Worm (Caenorhabditis elegans) whole organism, L2 larva: Measurements from ENCODE around the gene AH9.1.
A peak's percentile ranks its signal among the peaks of the same experiment; 100 is the strongest.

ENCODE experiments used
- C34F6.9 ChIP-seq: fragments of 150-350 bp; optimal IDR thresholded peaks from 2 replicates; lab custom pipeline; 2014; ENCODE audit warnings: missing biosample characterization, missing genetic modification characterization
- R02D3.7 ChIP-seq: fragments of 150-350 bp; optimal IDR thresholded peaks from 2 replicates; lab custom pipeline; 2014; ENCODE audit warnings: missing biosample characterization, missing genetic modification characterization
- Y55F3AM.14 ChIP-seq: fragments of 200-800 bp; sonication (Bioruptor generic); optimal IDR thresholded peaks from 2 replicates; lab custom pipeline; 2018; ENCODE audit warnings: mild to moderate bottlenecking, missing genetic modification characterization, missing compliant biosample characterization
- ama-1 ChIP-seq: fragments of 150-350 bp; optimal IDR thresholded peaks from 2 replicates; lab custom pipeline; 2018; ENCODE audit warnings: inconsistent platforms
- blmp-1 ChIP-seq: sonication (generic microtip); optimal IDR thresholded peaks from 2 replicates; lab custom pipeline; 2017; ENCODE audit warnings: missing genetic modification characterization, mild to moderate bottlenecking, missing compliant biosample characterization, antibody characterized with exemption, moderate library complexity; ENCODE audit not compliant: insufficient read depth
- ceh-16 ChIP-seq: fragments of 150-350 bp; optimal IDR thresholded peaks from 2 replicates; lab custom pipeline; 2014; ENCODE audit warnings: missing biosample characterization, missing genetic modification characterization
- dmd-4 ChIP-seq: sonication (generic microtip); optimal IDR thresholded peaks from 2 replicates; lab custom pipeline; 2017; ENCODE audit warnings: missing biosample characterization, missing genetic modification characterization
- egl-27 ChIP-seq: sonication (generic microtip); optimal IDR thresholded peaks from 3 replicates; lab custom pipeline; 2017; ENCODE audit warnings: missing biosample characterization, missing genetic modification reagents, missing genetic modification characterization
- fos-1 ChIP-seq: fragments of 150-350 bp; optimal IDR thresholded peaks from 2 replicates; lab custom pipeline; 2014; ENCODE audit warnings: missing biosample characterization, missing genetic modification characterization
- gmeb-1 ChIP-seq: fragments of 150-350 bp; optimal IDR thresholded peaks from 2 replicates; lab custom pipeline; 2014; ENCODE audit warnings: missing biosample characterization, missing genetic modification characterization
- lin-11 ChIP-seq: fragments of 150-350 bp; sonication (generic microtip); optimal IDR thresholded peaks from 2 replicates; lab custom pipeline; 2014; ENCODE audit warnings: missing biosample characterization, missing genetic modification characterization, inconsistent platforms, mixed read lengths
- lin-13 ChIP-seq: fragments of 150-350 bp; optimal IDR thresholded peaks from 2 replicates; lab custom pipeline; 2014; ENCODE audit warnings: missing biosample characterization, missing genetic modification reagents, missing genetic modification characterization
- lsy-2 ChIP-seq, 2 experiments: fragments of 150-350 bp in 1 of 2; sonication (generic microtip) in 1 of 2; optimal IDR thresholded peaks; 2 replicates each; lab custom pipeline; 2014 to 2017; ENCODE audit warnings: missing biosample characterization in 2 of 2, missing genetic modification characterization in 2 of 2
- mbf-1 ChIP-seq: sonication (generic microtip); optimal IDR thresholded peaks from 2 replicates; lab custom pipeline; 2017; ENCODE audit warnings: missing biosample characterization, missing genetic modification characterization
- nhr-12 ChIP-seq: fragments of 150-350 bp; optimal IDR thresholded peaks from 2 replicates; lab custom pipeline; 2014; ENCODE audit warnings: missing biosample characterization, missing genetic modification characterization
- nhr-129 ChIP-seq: fragments of 150-350 bp; optimal IDR thresholded peaks from 2 replicates; lab custom pipeline; 2014; ENCODE audit warnings: missing biosample characterization, missing genetic modification characterization
- nhr-21 ChIP-seq: fragments of 150-350 bp; optimal IDR thresholded peaks from 2 replicates; lab custom pipeline; 2014; ENCODE audit warnings: missing biosample characterization, missing genetic modification characterization
- nhr-237 ChIP-seq: fragments of 150-350 bp; optimal IDR thresholded peaks from 2 replicates; lab custom pipeline; 2014; ENCODE audit warnings: missing biosample characterization, missing genetic modification characterization
- nhr-77 ChIP-seq: fragments of 150-350 bp; optimal IDR thresholded peaks from 2 replicates; lab custom pipeline; 2014; ENCODE audit warnings: missing biosample characterization, missing genetic modification characterization
- peb-1 ChIP-seq: fragments of 150-350 bp; optimal IDR thresholded peaks from 2 replicates; lab custom pipeline; 2014; ENCODE audit warnings: missing biosample characterization, missing genetic modification characterization
- sem-4 ChIP-seq: fragments of 150-350 bp; optimal IDR thresholded peaks from 2 replicates; lab custom pipeline; 2014; ENCODE audit warnings: missing biosample characterization, missing genetic modification reagents, missing genetic modification characterization
- sma-3 ChIP-seq: sonication (generic microtip); optimal IDR thresholded peaks from 2 replicates; lab custom pipeline; 2016; ENCODE audit warnings: missing genetic modification reagents, missing genetic modification characterization, missing compliant biosample characterization
- sma-9 ChIP-seq, 2 experiments: fragments of 150-350 bp in 1 of 2; sonication (generic microtip) in 1 of 2; optimal IDR thresholded peaks; 2 replicates each; lab custom pipeline; 2014 to 2016; ENCODE audit warnings: missing genetic modification characterization in 2 of 2, mild to moderate bottlenecking in 1 of 2, missing biosample characterization in 1 of 2, missing compliant biosample characterization in 1 of 2, missing genetic modification reagents in 1 of 2, moderate library complexity in 1 of 2
- snpc-4 ChIP-seq: fragments of 150-350 bp; optimal IDR thresholded peaks from 2 replicates; lab custom pipeline; 2014; ENCODE audit warnings: missing biosample characterization, missing genetic modification characterization
- unc-39 ChIP-seq: fragments of 150-350 bp; optimal IDR thresholded peaks from 2 replicates; lab custom pipeline; 2014; ENCODE audit warnings: missing biosample characterization, missing genetic modification characterization
- unc-55 ChIP-seq: fragments of 150-350 bp; sonication (generic microtip); optimal IDR thresholded peaks from 3 replicates; lab custom pipeline; 2014; ENCODE audit warnings: missing biosample characterization, missing genetic modification reagents, missing genetic modification characterization
- unc-62 ChIP-seq: fragments of 150-350 bp; optimal IDR thresholded peaks from 2 replicates; lab custom pipeline; 2014; ENCODE audit warnings: missing biosample characterization, missing genetic modification reagents, missing genetic modification characterization
- zag-1 ChIP-seq: fragments of 150-350 bp; optimal IDR thresholded peaks from 2 replicates; lab custom pipeline; 2014; ENCODE audit warnings: missing biosample characterization, missing genetic modification characterization
- ztf-4 ChIP-seq: fragments of 150-350 bp; optimal IDR thresholded peaks from 2 replicates; lab custom pipeline; 2014; ENCODE audit warnings: missing biosample characterization, missing genetic modification characterization

Gene AH9.1

ce11 chrX:2212712-2213111 lies 34.1 kb downstream of the AH9.1 start:
- no peak for TF ChIP-seq ztf-4
- peak; percentile 55 for TF ChIP-seq blmp-1

DNA sequence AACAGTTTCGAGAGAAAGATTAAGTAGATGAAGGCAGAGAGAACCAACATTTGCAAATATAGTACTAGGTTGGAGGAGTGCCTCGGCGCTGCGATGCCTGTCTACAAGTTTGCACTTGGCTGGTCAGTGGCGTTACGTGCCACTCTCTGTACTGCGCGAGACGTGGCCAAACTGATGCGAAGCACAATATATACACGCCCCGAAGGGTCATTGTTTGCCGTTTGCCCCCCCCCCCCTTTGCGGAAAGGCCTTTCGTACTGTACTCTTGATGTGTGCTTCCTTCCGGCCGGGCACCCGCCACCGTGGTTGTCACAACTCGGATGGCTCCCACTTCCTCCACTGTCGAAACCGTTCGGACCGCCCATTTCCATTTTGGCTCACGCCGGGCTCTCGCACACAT lies 34.7 kb downstream of the AH9.1 start:
- no peak for TF ChIP-seq sem-4 (tag; lab: Kevin White, UChicago)
- TF ChIP-seq peb-1 (tag; lab: Kevin White, UChicago) = peak; percentile 99
- TF ChIP-seq zag-1 (tag; lab: Kevin White, UChicago) = no peak

DNA sequence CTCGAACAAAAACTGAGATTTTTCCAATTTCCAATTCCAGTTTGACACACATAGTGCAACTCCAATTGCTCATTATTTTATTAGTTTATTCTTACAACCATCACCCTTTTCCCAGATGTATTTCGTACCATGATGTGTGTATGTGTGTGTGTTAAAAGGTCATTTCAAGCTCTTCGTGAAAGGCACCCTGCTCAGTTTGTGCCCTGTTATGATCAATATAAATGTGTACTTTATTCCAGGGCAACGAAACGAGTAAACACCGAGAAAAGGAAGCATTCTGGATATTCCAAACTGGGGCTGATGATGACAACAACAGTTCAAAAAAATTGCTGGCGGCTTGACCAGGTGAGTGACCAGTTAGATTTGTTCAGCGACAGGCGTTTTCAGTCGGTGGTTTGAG lies 36.1 kb downstream of the AH9.1 start, which contains the start of gene peb-1:
peb-1 (plus strand) TSS at position 301 of the 400 bp plus-strand sequence.
- no peak for TF ChIP-seq nhr-21 (tag; lab: Kevin White, UChicago)
- no peak for TF ChIP-seq peb-1 (tag; lab: Kevin White, UChicago)
- no peak for TF ChIP-seq blmp-1
- TF ChIP-seq ceh-16 (tag; lab: Kevin White, UChicago) = no peak
- no peak for TF ChIP-seq sma-3 (GFP tag; lab: Kevin White, UChicago)
- TF ChIP-seq R02D3.7 (tag; lab: Kevin White, UChicago) = no peak

DNA sequence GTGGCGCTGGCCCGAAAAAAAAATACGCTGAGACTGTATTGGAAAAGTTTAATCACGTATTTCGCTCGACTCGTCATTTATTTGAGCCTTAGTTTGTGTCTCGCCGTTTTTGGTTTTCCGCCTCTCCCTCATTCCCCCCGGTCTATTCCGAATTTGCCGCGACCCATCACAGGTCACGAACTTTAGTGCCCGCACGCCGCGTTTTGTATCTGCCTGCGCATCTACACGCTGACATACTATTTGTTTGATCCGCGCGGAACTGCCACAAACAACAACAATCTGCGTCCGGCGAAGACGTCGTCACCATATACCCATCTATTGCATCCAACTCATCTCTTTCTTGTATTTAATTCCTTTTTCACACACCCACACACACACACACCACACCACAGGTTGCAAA lies 36.6 kb downstream of the AH9.1 start:
- TF ChIP-seq egl-27 (tag; lab: Kevin White, UChicago) = no peak
- TF ChIP-seq peb-1 (tag; lab: Kevin White, UChicago) = peak; percentile 100

ce11 chrX:2208391-2208790 lies 38.4 kb downstream of the AH9.1 start:
- TF ChIP-seq ceh-16 (tag; lab: Kevin White, UChicago) = peak; percentile 5
- peak; percentile 7 for TF ChIP-seq sma-9 (GFP tag; optimal IDR thresholded peaks at IDR 0.05; lab: Kevin White, UChicago)
- no peak for TF ChIP-seq sma-9 (tag; optimal IDR thresholded peaks at IDR 0.05; lab: Kevin White, UChicago)
- no peak for TF ChIP-seq snpc-4 (tag; lab: Kevin White, UChicago)
- peak; percentile 43 for TF ChIP-seq blmp-1
- TF ChIP-seq Y55F3AM.14 (GFP tag; lab: Kevin White, UChicago) = no peak
- peak; percentile 39 for TF ChIP-seq egl-27 (tag; lab: Kevin White, UChicago)
- TF ChIP-seq fos-1 = no peak

- TF ChIP-seq unc-62 (GFP tag; lab: Kevin White, UChicago) (no peak), mbf-1 (tag; lab: Kevin White, UChicago) (no peak), sem-4 (tag; lab: Kevin White, UChicago) (no peak), ama-1 (lab: Kevin White, UChicago) (no peak), nhr-237 (no peak), nhr-129 (tag; lab: Kevin White, UChicago) (no peak), lsy-2 (tag; optimal IDR thresholded peaks at IDR 0.05; lab: Kevin White, UChicago) (no peak), nhr-12 (tag; lab: Kevin White, UChicago) (no peak), zag-1 (tag; lab: Kevin White, UChicago) (no peak), unc-39 (tag; lab: Kevin White, UChicago) (no peak), nhr-77 (tag; lab: Kevin White, UChicago) (no peak)
Measured at ce11 chrX:2204963-2205362, 41.8 kb downstream of the AH9.1 start, which contains the start of gene T24C12.4. TSS of gene T24C12.4 (minus strand) at chrX:2205063.

ce11 chrX:2203760-2204159 lies 43.0 kb downstream of the AH9.1 start, which contains the start of gene T24C12.3:
TSS of gene T24C12.3 (minus strand) at chrX:2203893.
- TF ChIP-seq sma-3 (GFP tag; lab: Kevin White, UChicago) = no peak
- no peak for TF ChIP-seq lin-11 (tag; lab: Kevin White, UChicago)
- peak; percentile 80 for TF ChIP-seq fos-1

DNA sequence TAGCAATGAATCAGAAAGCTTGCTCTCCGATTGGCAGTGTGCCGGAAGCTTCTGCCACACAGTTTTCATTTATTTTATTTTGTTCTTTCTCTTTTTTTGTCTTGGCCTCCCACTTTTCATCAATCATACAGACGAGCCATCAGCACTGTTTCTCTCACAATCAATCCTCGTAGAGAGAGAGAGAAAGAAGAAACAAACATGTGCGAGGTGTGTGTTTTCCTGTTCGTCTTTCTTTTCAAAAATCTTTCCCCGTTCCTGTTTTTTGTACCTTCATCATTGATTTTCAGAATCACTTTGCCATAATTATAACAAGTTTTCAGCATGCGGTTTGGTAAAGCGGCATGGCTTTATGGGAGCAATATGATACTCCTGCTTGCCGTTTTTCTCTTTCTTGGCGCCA lies 47.7 kb downstream of the AH9.1 start, which contains the start of gene T24C12.1:
T24C12.1 (plus strand) TSS at position 301 of the 400 bp plus-strand sequence.
- TF ChIP-seq unc-55 (no peak), mbf-1 (tag; lab: Kevin White, UChicago) (no peak), dmd-4 (no peak), lin-13 (GFP tag; lab: Kevin White, UChicago) (no peak), R02D3.7 (tag; lab: Kevin White, UChicago) (no peak), gmeb-1 (tag; lab: Kevin White, UChicago) (no peak), ama-1 (lab: Kevin White, UChicago) (no peak), C34F6.9 (no peak), ztf-4 (no peak), ceh-16 (tag; lab: Kevin White, UChicago) (no peak)
